Fruit fly (Drosophila melanogaster) whole organism, wandering third instar larva: Measurements from ENCODE around the gene CG8051.

ENCODE experiments used
- Abd-B ChIP-seq: fragments of >200 bp; optimal IDR thresholded peaks from 2 replicates; lab custom pipeline; 2017; ENCODE audit warnings: missing biosample characterization, missing genetic modification characterization
- CG9705 ChIP-seq: fragments of 200-800 bp; sonication (Bioruptor generic); optimal IDR thresholded peaks from 2 replicates; lab custom pipeline; 2018; ENCODE audit warnings: missing biosample characterization, mild to moderate bottlenecking, missing genetic modification characterization
- Dif ChIP-seq: fragments of 200-275, 200-300 bp; sonication (Bioruptor generic); optimal IDR thresholded peaks from 2 replicates; lab custom pipeline; 2018; ENCODE audit warnings: missing biosample characterization, missing genetic modification characterization; ENCODE audit not compliant: partially characterized antibody
- Hnf4 ChIP-seq: fragments of 200-800 bp; sonication (Bioruptor generic); optimal IDR thresholded peaks from 2 replicates; lab custom pipeline; 2016; ENCODE audit warnings: missing biosample characterization, mild to moderate bottlenecking, missing genetic modification characterization
- Hr78 ChIP-seq: fragments of >200 bp; optimal IDR thresholded peaks from 2 replicates; lab custom pipeline; 2017; ENCODE audit warnings: missing biosample characterization, missing genetic modification characterization
- N ChIP-seq: fragments of >200 bp; optimal IDR thresholded peaks from 2 replicates; lab custom pipeline; 2018; ENCODE audit warnings: missing biosample characterization, missing external identifiers, missing genetic modification characterization
- OdsH ChIP-seq: fragments of 200-800 bp; sonication (Bioruptor generic); optimal IDR thresholded peaks from 2 replicates; lab custom pipeline; 2016; ENCODE audit warnings: missing biosample characterization, mild to moderate bottlenecking, missing genetic modification characterization
- Rel ChIP-seq, 2 experiments: fragments of 200-800 bp; sonication (Bioruptor generic) in 1 of 2; optimal IDR thresholded peaks; 2 replicates in 1 of 2; 3 replicates in 1 of 2; lab custom pipeline; 2016 to 2019; ENCODE audit warnings: mild to moderate bottlenecking in 2 of 2, missing biosample characterization in 2 of 2, missing genetic modification characterization in 2 of 2, moderate library complexity in 1 of 2
- Sp1 ChIP-seq: fragments of 200-800 bp; sonication (Bioruptor generic); optimal IDR thresholded peaks from 3 replicates; lab custom pipeline; 2019; ENCODE audit warnings: missing biosample characterization, mild to moderate bottlenecking, missing genetic modification characterization, moderate library complexity
- psq ChIP-seq: fragments of 200-800 bp; sonication (Bioruptor generic); optimal IDR thresholded peaks from 3 replicates; lab custom pipeline; 2017; ENCODE audit warnings: missing biosample characterization, mild to moderate bottlenecking, missing genetic modification characterization, moderate library complexity
- usp ChIP-seq: fragments of >200 bp; optimal IDR thresholded peaks from 2 replicates; lab custom pipeline; 2017; ENCODE audit warnings: missing biosample characterization, missing genetic modification characterization

DNA sequence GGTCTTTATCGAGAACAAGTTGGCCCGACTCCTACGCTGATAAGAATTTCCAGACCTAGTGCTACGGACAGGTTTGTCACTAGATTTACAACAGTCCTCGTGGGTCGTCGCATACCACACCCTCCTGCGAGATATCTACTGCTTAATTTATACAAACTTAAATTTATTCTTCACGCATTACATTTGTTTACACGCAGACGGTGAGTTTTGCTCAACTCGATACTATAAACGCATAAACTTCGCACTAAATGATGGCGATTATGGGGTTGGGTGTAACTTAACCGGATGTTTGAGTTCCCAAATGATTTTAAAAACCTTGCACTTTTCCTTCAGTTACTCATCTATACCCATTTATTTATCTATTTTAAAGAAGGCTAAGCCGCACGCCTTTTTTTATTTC lies 27.0 kb downstream of the CG8051 start:
- TF ChIP-seq Hnf4 (GFP tag; lab: Kevin White, UChicago), result no peak
- TF ChIP-seq Abd-B (GFP tag; lab: Kevin White, UChicago), result no peak
- TF ChIP-seq Hr78, result no peak
- no peak for TF ChIP-seq Rel (GFP tag; optimal IDR thresholded peaks at IDR 0.05; lab: Kevin White, UChicago)
- no peak for TF ChIP-seq Rel (tag; optimal IDR thresholded peaks at IDR 0.05; lab: Kevin White, UChicago)
- no peak for TF ChIP-seq Sp1 (GFP tag; lab: Kevin White, UChicago)
- TF ChIP-seq OdsH (GFP tag; lab: Kevin White, UChicago), result no peak
- no peak for TF ChIP-seq N (GFP tag; lab: Kevin White, UChicago)
- TF ChIP-seq psq, result no peak
- TF ChIP-seq CG9705 (GFP tag; lab: Kevin White, UChicago), result no peak
- no peak for TF ChIP-seq Dif (GFP tag; lab: Kevin White, UChicago)
- no peak for TF ChIP-seq usp (GFP tag; lab: Kevin White, UChicago)
